Worm (Caenorhabditis elegans) whole organism, L3 larva: ENCODE results near the gene C35A11.2.

Experiments used
- ama-1 ChIP-seq: fragments of 150-350 bp; optimal IDR thresholded peaks from 2 replicates; lab custom pipeline; 2018
- ceh-28 ChIP-seq: fragments of 150-350 bp; optimal IDR thresholded peaks from 2 replicates; lab custom pipeline; 2014; ENCODE audit warnings: missing biosample characterization, missing genetic modification reagents, missing genetic modification characterization
- ceh-9 ChIP-seq: sonication (generic microtip); optimal IDR thresholded peaks from 2 replicates; lab custom pipeline; 2018; ENCODE audit warnings: missing biosample characterization, missing genetic modification characterization
- daf-12 ChIP-seq: fragments of 150-350 bp; optimal IDR thresholded peaks from 2 replicates; lab custom pipeline; 2014; ENCODE audit warnings: missing biosample characterization, missing genetic modification reagents, missing genetic modification characterization
- egl-27 ChIP-seq: sonication (generic microtip); optimal IDR thresholded peaks from 4 replicates; lab custom pipeline; 2017; ENCODE audit warnings: missing biosample characterization, missing genetic modification reagents, missing genetic modification characterization
- elt-1 ChIP-seq: fragments of 150-350 bp; optimal IDR thresholded peaks from 2 replicates; lab custom pipeline; 2014; ENCODE audit warnings: missing biosample characterization, missing genetic modification characterization
- elt-2 ChIP-seq: sonication (generic microtip); optimal IDR thresholded peaks from 2 replicates; lab custom pipeline; 2016; ENCODE audit warnings: missing genetic modification reagents, mild to moderate bottlenecking, missing genetic modification characterization, missing compliant biosample characterization
- elt-3 ChIP-seq, 3 experiments: fragments of 150-350 bp in 1 of 3; sonication (generic microtip) in 2 of 3; optimal IDR thresholded peaks; 2 replicates in 2 of 3; 4 replicates in 1 of 3; lab custom pipeline; 2014 to 2017; ENCODE audit warnings: missing biosample characterization in 3 of 3, missing genetic modification characterization in 3 of 3
- fkh-2 ChIP-seq: fragments of 150-350 bp; optimal IDR thresholded peaks from 2 replicates; lab custom pipeline; 2014; ENCODE audit warnings: missing biosample characterization, missing genetic modification reagents, missing genetic modification characterization
- fos-1 ChIP-seq: fragments of 150-350 bp; optimal IDR thresholded peaks from 2 replicates; lab custom pipeline; 2014; ENCODE audit warnings: missing biosample characterization, missing genetic modification characterization
- jun-1 ChIP-seq: fragments of 150-350 bp; optimal IDR thresholded peaks from 2 replicates; lab custom pipeline; 2014; ENCODE audit warnings: missing biosample characterization, missing genetic modification reagents, missing genetic modification characterization
- lin-15B ChIP-seq: fragments of 150-350 bp; optimal IDR thresholded peaks from 2 replicates; lab custom pipeline; 2014; ENCODE audit warnings: missing biosample characterization, missing genetic modification characterization
- lin-39 ChIP-seq: fragments of 150-350 bp; optimal IDR thresholded peaks from 2 replicates; lab custom pipeline; 2018; ENCODE audit warnings: missing biosample characterization, missing genetic modification reagents, missing genetic modification characterization
- lsy-12 ChIP-seq: sonication (generic microtip); optimal IDR thresholded peaks from 2 replicates; lab custom pipeline; 2016; ENCODE audit warnings: mild to moderate bottlenecking, missing genetic modification characterization, missing compliant biosample characterization
- mdl-1 ChIP-seq: fragments of 150-350 bp; optimal IDR thresholded peaks from 2 replicates; lab custom pipeline; 2014; ENCODE audit warnings: missing biosample characterization, missing genetic modification characterization
- mml-1 ChIP-seq: fragments of 150-350 bp; sonication (generic microtip); optimal IDR thresholded peaks from 3 replicates; lab custom pipeline; 2014; ENCODE audit warnings: missing biosample characterization, missing genetic modification characterization
- nhr-11 ChIP-seq: fragments of 150-350 bp; optimal IDR thresholded peaks from 2 replicates; lab custom pipeline; 2014; ENCODE audit warnings: missing biosample characterization, missing genetic modification characterization
- nhr-12 ChIP-seq: fragments of 150-350 bp; optimal IDR thresholded peaks from 2 replicates; lab custom pipeline; 2014; ENCODE audit warnings: missing biosample characterization, missing genetic modification characterization
- nhr-23 ChIP-seq: fragments of 150-350 bp; optimal IDR thresholded peaks from 2 replicates; lab custom pipeline; 2014; ENCODE audit warnings: missing biosample characterization, missing genetic modification reagents, missing genetic modification characterization
- nhr-237 ChIP-seq: fragments of 150-350 bp; optimal IDR thresholded peaks from 2 replicates; lab custom pipeline; 2014; ENCODE audit warnings: missing biosample characterization, missing genetic modification characterization
- nhr-25 ChIP-seq: sonication (generic microtip); optimal IDR thresholded peaks from 2 replicates; lab custom pipeline; 2017; ENCODE audit warnings: missing biosample characterization, missing genetic modification characterization
- nhr-43 ChIP-seq: sonication (generic microtip); optimal IDR thresholded peaks from 2 replicates; lab custom pipeline; 2016; ENCODE audit warnings: mild to moderate bottlenecking, missing genetic modification characterization, missing compliant biosample characterization; ENCODE audit not compliant: poor library complexity, severe bottlenecking
- nhr-67 ChIP-seq: fragments of 150-350 bp; optimal IDR thresholded peaks from 2 replicates; lab custom pipeline; 2014; ENCODE audit warnings: missing biosample characterization, missing genetic modification characterization
- nhr-76 ChIP-seq: fragments of 150-350 bp; sonication (generic microtip); optimal IDR thresholded peaks from 5 replicates; lab custom pipeline; 2014; ENCODE audit warnings: missing biosample characterization, missing genetic modification characterization
- pqm-1 ChIP-seq: fragments of 150-350 bp; optimal IDR thresholded peaks from 2 replicates; lab custom pipeline; 2017; ENCODE audit warnings: missing biosample characterization, missing genetic modification characterization, inconsistent platforms
- sea-2 ChIP-seq: fragments of 150-350 bp; sonication (generic microtip); optimal IDR thresholded peaks from 4 replicates; lab custom pipeline; 2014; ENCODE audit warnings: missing biosample characterization, missing genetic modification reagents, missing genetic modification characterization
- skn-1 ChIP-seq: fragments of 150-350 bp; optimal IDR thresholded peaks from 2 replicates; lab custom pipeline; 2014; ENCODE audit warnings: missing biosample characterization, missing genetic modification characterization
- tbx-2 ChIP-seq: sonication (generic microtip); optimal IDR thresholded peaks from 2 replicates; lab custom pipeline; 2016; ENCODE audit warnings: mild to moderate bottlenecking, missing genetic modification characterization, missing compliant biosample characterization
- unc-39 ChIP-seq: sonication (generic microtip); optimal IDR thresholded peaks from 4 replicates; lab custom pipeline; 2017; ENCODE audit warnings: missing biosample characterization, missing genetic modification characterization
- unc-62 ChIP-seq: fragments of 150-350 bp; sonication (generic microtip); optimal IDR thresholded peaks from 4 replicates; lab custom pipeline; 2014; ENCODE audit warnings: missing biosample characterization, missing genetic modification reagents, missing genetic modification characterization
- ztf-4 ChIP-seq: fragments of 150-350 bp; optimal IDR thresholded peaks from 2 replicates; lab custom pipeline; 2014; ENCODE audit warnings: missing biosample characterization, missing genetic modification characterization

C35A11.2 gene

ce11 chrV:5408921-5409320 lies 22.8 kb downstream of the C35A11.2 start:
- TF ChIP-seq lin-39 (tag; lab: Kevin White, UChicago), result peak; percentile 1
- TF ChIP-seq nhr-76, result no peak
- TF ChIP-seq unc-62 (GFP tag; lab: Kevin White, UChicago), result peak; percentile 78

DNA sequence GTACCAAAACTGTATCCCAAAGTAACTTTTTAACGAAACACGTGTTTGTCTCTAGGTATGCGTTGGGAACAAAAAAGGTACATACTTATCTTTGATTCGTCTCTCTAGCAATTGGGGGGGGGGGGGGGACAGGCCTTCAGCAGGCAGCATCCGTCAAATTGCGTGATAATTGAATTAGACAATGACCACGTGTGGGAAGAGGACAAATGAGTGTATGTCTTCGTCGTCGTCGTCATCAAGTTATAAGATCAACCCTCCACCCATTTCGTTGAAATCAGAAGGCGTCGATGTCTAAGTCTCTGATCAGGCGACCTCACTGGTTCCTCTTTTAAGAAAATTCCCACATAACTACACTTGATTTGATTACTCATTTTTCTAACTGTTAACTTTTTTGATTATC lies 24.6 kb downstream of the C35A11.2 start, which contains the start of gene F08F3.4:
Gene F08F3.4 (plus strand): TSS at position 277 of the 400 bp plus-strand sequence.
- TF ChIP-seq nhr-25 (peak; percentile 50), elt-3 (tag; optimal IDR thresholded peaks at IDR 0.05; lab: Kevin White, UChicago) (peak in 1 of 3 experiments; percentile 23), lsy-12 (tag; lab: Kevin White, UChicago) (peak; percentile 52), ama-1 (lab: Kevin White, UChicago) (no peak), mml-1 (no peak), pqm-1 (tag; lab: Kevin White, UChicago) (no peak), nhr-43 (peak; percentile 83), nhr-23 (peak; percentile 38), mdl-1 (peak; percentile 12)

DNA sequence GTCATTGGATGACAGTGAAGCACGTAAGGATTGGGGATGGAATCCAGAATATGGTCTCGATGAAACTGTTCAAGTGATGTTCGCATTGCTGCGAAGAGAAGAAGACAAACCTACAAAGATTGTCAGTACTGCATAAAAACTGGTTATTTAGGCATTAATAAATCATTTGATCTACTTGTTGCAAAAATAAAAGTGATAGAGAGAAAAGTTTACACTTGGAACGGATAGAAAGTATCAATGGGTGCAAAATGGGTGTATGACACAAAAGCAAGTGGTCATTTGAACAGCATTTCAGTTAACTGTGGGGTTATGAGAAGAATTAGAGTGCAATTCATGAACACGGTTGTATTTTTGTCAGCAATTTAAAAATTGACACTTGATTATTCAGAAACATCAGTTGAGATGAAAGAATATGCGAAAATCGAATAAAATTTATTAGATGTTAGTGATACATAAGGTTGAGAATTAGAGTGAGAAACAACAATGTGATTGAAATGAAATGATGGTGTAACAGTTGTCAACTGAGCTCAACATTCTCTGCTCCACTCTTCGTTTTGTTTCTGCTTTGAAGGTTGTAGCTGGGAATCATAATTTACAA lies 26.8 kb downstream of the C35A11.2 start, which contains the start of gene F08F3.10:
Gene F08F3.10 (plus strand): TSS at position 548 of the 598 bp plus-strand sequence.
- TF ChIP-seq sea-2, result no peak
- peak; percentile 49 for TF ChIP-seq ama-1 (lab: Kevin White, UChicago)

ce11 chrV:5419915-5420314 lies 33.8 kb downstream of the C35A11.2 start, which contains the start of gene F08F3.6:
Gene F08F3.6 (minus strand): TSS chrV:5420067.
- TF ChIP-seq sea-2 (no peak), nhr-11 (tag; lab: Kevin White, UChicago) (no peak), nhr-76 (no peak), fkh-2 (tag; lab: Kevin White, UChicago) (no peak), ceh-28 (no peak), egl-27 (no peak), ama-1 (lab: Kevin White, UChicago) (no peak), tbx-2 (no peak), fos-1 (no peak)

DNA sequence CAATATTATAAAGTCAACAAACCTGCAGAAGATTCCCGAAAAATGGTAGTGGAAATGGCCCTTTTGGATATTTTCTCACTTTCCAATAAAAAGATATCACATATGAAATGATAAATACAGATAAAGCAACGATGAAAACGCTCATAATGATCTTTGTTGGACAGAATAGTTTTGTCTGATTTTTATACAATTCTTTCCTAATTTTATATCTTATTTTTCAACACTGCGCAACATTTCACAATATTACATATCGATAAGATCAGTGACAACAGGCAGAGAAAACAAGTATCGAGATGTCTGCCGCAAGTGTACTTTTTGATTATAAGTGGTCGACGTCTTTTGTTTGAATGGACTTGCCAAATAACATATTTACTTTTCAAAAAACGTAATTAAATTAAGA lies 37.0 kb downstream of the C35A11.2 start, which contains the start of gene cyp-14A5:
Gene cyp-14A5 (minus strand): TSS at position 163 of the 400 bp plus-strand sequence.
- TF ChIP-seq jun-1 (tag; lab: Kevin White, UChicago) (no peak), nhr-76 (peak; percentile 40)

ce11 chrV:5425008-5425407 lies 38.9 kb downstream of the C35A11.2 start:
- no peak for TF ChIP-seq ceh-9 (tag; lab: Kevin White, UChicago)
- TF ChIP-seq pqm-1 (tag; lab: Kevin White, UChicago), result peak; percentile 73
- peak; percentile 87 for TF ChIP-seq mdl-1
- no peak for TF ChIP-seq unc-62 (GFP tag; lab: Kevin White, UChicago)
- TF ChIP-seq fkh-2 (tag; lab: Kevin White, UChicago), result no peak
- TF ChIP-seq nhr-76, result peak; percentile 75
- no peak for TF ChIP-seq unc-39 (tag; lab: Kevin White, UChicago)
- TF ChIP-seq lsy-12 (tag; lab: Kevin White, UChicago), result peak; percentile 1
- TF ChIP-seq ceh-28, result no peak
- TF ChIP-seq daf-12 (tag; lab: Kevin White, UChicago), result no peak
- peak; percentile 9 for TF ChIP-seq jun-1 (tag; lab: Kevin White, UChicago)
- TF ChIP-seq elt-2 (tag; lab: Kevin White, UChicago), result peak; percentile 95
- no peak for TF ChIP-seq skn-1 (tag; lab: Kevin White, UChicago)
- TF ChIP-seq nhr-23, result peak; percentile 68
- TF ChIP-seq ama-1 (lab: Kevin White, UChicago), result no peak
- no peak for TF ChIP-seq nhr-237 (tag; lab: Kevin White, UChicago)
- no peak for TF ChIP-seq lin-15B (tag; lab: Kevin White, UChicago)
- TF ChIP-seq elt-1 (tag; lab: Kevin White, UChicago), result peak; percentile 99
- no peak for TF ChIP-seq nhr-12 (tag; lab: Kevin White, UChicago)
- peak; percentile 73 for TF ChIP-seq nhr-43
- peak; percentile 28 to 84 (median 31) for TF ChIP-seq elt-3 (tag; optimal IDR thresholded peaks at IDR 0.05; lab: Kevin White, UChicago)
- TF ChIP-seq nhr-25, result peak; percentile 87

ce11 chrV:5426337-5426736 lies 40.2 kb downstream of the C35A11.2 start:
- no peak for TF ChIP-seq tbx-2
- TF ChIP-seq nhr-67 (tag; lab: Kevin White, UChicago), result no peak
- no peak for TF ChIP-seq lin-39 (tag; lab: Kevin White, UChicago)
- no peak for TF ChIP-seq unc-39 (tag; lab: Kevin White, UChicago)
- TF ChIP-seq elt-1 (tag; lab: Kevin White, UChicago), result peak; percentile 97
- no peak for TF ChIP-seq ztf-4 (tag; lab: Kevin White, UChicago)
- no peak for TF ChIP-seq egl-27
